Fruit fly (Drosophila melanogaster) whole organism, adult: ENCODE results near the gene ppk5.

ENCODE experiments used
- CG1620 ChIP-seq: fragments of 200-800 bp; sonication (Bioruptor generic); optimal IDR thresholded peaks from 2 replicates; lab custom pipeline; 2016; ENCODE audit warnings: missing biosample characterization, missing genetic modification characterization
- Crg-1 ChIP-seq: fragments of 200-800 bp; sonication (Bioruptor generic); optimal IDR thresholded peaks from 2 replicates; lab custom pipeline; 2016; ENCODE audit warnings: missing biosample characterization, missing genetic modification characterization
- bab1 ChIP-seq: fragments of 200-800 bp; sonication (Bioruptor generic); optimal IDR thresholded peaks from 3 replicates; lab custom pipeline; 2019; ENCODE audit warnings: missing biosample characterization, mild to moderate bottlenecking, missing genetic modification characterization, moderate library complexity

dm6 chr3L:21529108-21529507 is 5.4 kb upstream of the ppk5 start, which contains the start of gene Arv1:
- TF ChIP-seq CG1620 (GFP tag; lab: Kevin White, UChicago) (no peak), Crg-1 (no peak), bab1 (peak; percentile 28)
